Worm (Caenorhabditis elegans) whole organism, L1 larva: ENCODE data around the gene cutl-2.

Source experiments
- aly-2 ChIP-seq: fragments of 150-350 bp; optimal IDR thresholded peaks from 2 replicates; lab custom pipeline; 2014; ENCODE audit warnings: missing biosample characterization, missing genetic modification characterization
- ama-1 ChIP-seq: fragments of 150-350 bp; optimal IDR thresholded peaks from 2 replicates; lab custom pipeline; 2014
- dsc-1 ChIP-seq: sonication (generic microtip); optimal IDR thresholded peaks from 2 replicates; lab custom pipeline; 2016; ENCODE audit warnings: mild to moderate bottlenecking, missing genetic modification characterization, missing compliant biosample characterization
- elt-2 ChIP-seq: sonication (generic microtip); optimal IDR thresholded peaks from 2 replicates; lab custom pipeline; 2016; ENCODE audit warnings: missing genetic modification characterization, mild to moderate bottlenecking, inconsistent platforms, missing compliant biosample characterization, missing genetic modification reagents
- elt-3 ChIP-seq, 6 experiments: fragments of 150-350 bp in 1 of 6; sonication (generic microtip); optimal IDR thresholded peaks; 2 replicates each; lab custom pipeline; 2017 to 2018; ENCODE audit warnings: missing biosample characterization in 6 of 6, missing genetic modification characterization in 6 of 6, inconsistent platforms in 1 of 6
- mef-2 ChIP-seq: fragments of 150-350 bp; optimal IDR thresholded peaks from 2 replicates; lab custom pipeline; 2014; ENCODE audit warnings: missing biosample characterization, missing genetic modification characterization
- nhr-77 ChIP-seq: fragments of 150-350 bp; optimal IDR thresholded peaks from 2 replicates; lab custom pipeline; 2014; ENCODE audit warnings: missing biosample characterization, missing genetic modification characterization
- skn-1 ChIP-seq: fragments of 150-350 bp; optimal IDR thresholded peaks from 2 replicates; lab custom pipeline; 2014; ENCODE audit warnings: missing biosample characterization, missing genetic modification characterization
- unc-130 ChIP-seq: fragments of 150-350 bp; optimal IDR thresholded peaks from 2 replicates; lab custom pipeline; 2017; ENCODE audit warnings: missing biosample characterization, missing genetic modification characterization, inconsistent platforms
- unc-30 ChIP-seq: sonication (generic microtip); optimal IDR thresholded peaks from 2 replicates; lab custom pipeline; 2017; ENCODE audit warnings: missing biosample characterization, missing genetic modification characterization
- xbp-1 ChIP-seq: sonication (generic microtip); optimal IDR thresholded peaks from 2 replicates; lab custom pipeline; 2016; ENCODE audit warnings: missing genetic modification characterization, missing compliant biosample characterization

DNA sequence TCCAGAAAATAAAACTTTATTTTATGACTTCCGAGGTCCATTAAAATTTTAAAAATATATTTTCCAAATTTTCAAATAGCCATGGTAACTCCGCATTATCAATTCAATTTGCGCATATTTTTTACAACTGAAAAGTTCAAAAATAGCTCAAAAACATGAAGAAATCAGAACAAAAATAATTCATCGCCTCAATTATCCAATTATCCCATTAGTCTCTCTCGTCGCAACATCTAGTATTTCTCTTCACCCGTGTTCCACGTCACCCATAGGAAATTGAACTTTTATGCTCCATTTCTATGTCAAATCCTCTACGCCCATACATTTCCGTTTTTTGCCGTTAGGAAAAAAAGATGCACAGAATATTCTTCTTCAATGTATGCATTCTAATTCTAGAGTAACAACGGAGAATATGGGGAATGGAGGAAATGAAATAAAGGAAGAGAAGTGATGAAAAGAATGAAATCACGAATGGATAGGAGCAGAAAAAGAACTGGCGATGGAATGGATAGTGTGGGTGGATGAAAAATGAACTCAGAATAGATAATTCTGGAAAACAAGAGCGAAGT lies 34.3 kb downstream of the cutl-2 start:
- no peak for TF ChIP-seq elt-2 (tag; lab: Kevin White, UChicago)
- TF ChIP-seq skn-1 = no peak
- no peak for TF ChIP-seq dsc-1 (tag; lab: Kevin White, UChicago)
- no peak for TF ChIP-seq unc-30 (tag; lab: Kevin White, UChicago)
- TF ChIP-seq unc-130 (tag; lab: Kevin White, UChicago) = no peak
- TF ChIP-seq ama-1 (lab: Kevin White, UChicago) = no peak
- no peak for TF ChIP-seq xbp-1
- no peak for TF ChIP-seq nhr-77 (tag; lab: Kevin White, UChicago)
- TF ChIP-seq mef-2 (tag; lab: Kevin White, UChicago) = no peak
- no peak for TF ChIP-seq aly-2 (tag; lab: Kevin White, UChicago)
- no peak for TF ChIP-seq elt-3 (tag; optimal IDR thresholded peaks at IDR 0.05; lab: Kevin White, UChicago)
